Worm (Caenorhabditis elegans): ENCODE data around the gene sri-37.
"Not testable (repeated sequence)": the region's sequence is repeated elsewhere in the genome, so short reads cannot be mapped to it uniquely, and the experiment has no call there.

Gene sri-37

ce11 chrII:2639401-2640088, 10.2 kb downstream of the sri-37 start, which contains the start of gene F22E5.8:
Gene F22E5.8 (plus strand): TSS chrII:2640038.
- not testable (repeated sequence) for TF ChIP-seq Y116A8C.19 (tag; optimal IDR thresholded peaks at IDR 0.05; ENCODE audit: borderline replicate concordance); isw-1 (GFP tag; IDR thresholded peaks at IDR 0.05); pax-3 (tag; optimal IDR thresholded peaks at IDR 0.05)

- TF ChIP-seq nhr-77 (tag; optimal IDR thresholded peaks at IDR 0.05) (no peak), egl-27 (tag; optimal IDR thresholded peaks at IDR 0.05) (no peak), nhr-11 (tag; optimal IDR thresholded peaks at IDR 0.05) (no peak), aly-2 (tag; optimal IDR thresholded peaks at IDR 0.05) (no peak), efl-3 (GFP tag; optimal IDR thresholded peaks at IDR 0.05) (no peak), fkh-8 (tag; optimal IDR thresholded peaks at IDR 0.05) (no peak), mdl-1 (tag; optimal IDR thresholded peaks at IDR 0.05) (no peak), nhr-76 (tag; optimal IDR thresholded peaks at IDR 0.05) (no peak), ceh-63 (GFP tag; optimal IDR thresholded peaks at IDR 0.05) (no peak), mab-9 (GFP tag; IDR thresholded peaks at IDR 0.05) (no peak), pax-3 (tag; optimal IDR thresholded peaks at IDR 0.05) (no peak), fkh-4 (tag; optimal IDR thresholded peaks at IDR 0.05; ENCODE audit: borderline replicate concordance) (no peak), mep-1 (tag; optimal IDR thresholded peaks at IDR 0.05) (no peak), vab-15 (tag; optimal IDR thresholded peaks at IDR 0.05) (no peak), tlp-1 (tag; optimal IDR thresholded peaks at IDR 0.05) (no peak), lin-15B (tag; optimal IDR thresholded peaks at IDR 0.05) (no peak)
Measured at ce11 chrII:2640982-2641381, 11.6 kb downstream of the sri-37 start, which contains the start of gene F22E5.23. Gene F22E5.23 (plus strand): TSS chrII:2641282.

DNA sequence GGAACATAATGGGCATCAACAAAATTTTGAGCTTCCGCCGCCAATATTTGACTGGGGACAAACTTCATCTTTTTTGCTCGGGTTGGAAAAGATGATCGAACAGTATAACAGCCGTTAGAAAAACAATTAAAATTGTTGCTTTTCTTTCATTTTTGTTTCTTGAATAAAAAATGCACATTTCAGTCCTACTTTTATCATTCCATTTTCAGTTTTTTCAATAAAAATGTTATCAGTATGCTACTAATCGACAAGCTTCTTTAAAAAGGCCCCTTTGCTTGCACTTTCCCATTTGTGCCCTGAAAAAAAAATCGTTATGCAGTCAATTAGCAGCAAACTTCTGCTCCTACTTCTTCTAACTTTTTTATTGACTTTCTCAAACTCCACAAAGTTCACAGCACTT, 12.4 kb downstream of the sri-37 start, which contains the start of gene F22E5.7:
F22E5.7 (plus strand) TSS at position 301 of the 400 bp plus-strand sequence.
- TF ChIP-seq aha-1 (tag; optimal IDR thresholded peaks at IDR 0.05) (no peak), zip-4 (GFP tag; optimal IDR thresholded peaks at IDR 0.05) (no peak), isw-1 (GFP tag; IDR thresholded peaks at IDR 0.05) (no peak), pax-3 (tag; optimal IDR thresholded peaks at IDR 0.05) (no peak), dpl-1 (GFP tag; optimal IDR thresholded peaks at IDR 0.05) (no peak), ztf-4 (tag; optimal IDR thresholded peaks at IDR 0.05) (no peak), nhr-71 (tag; optimal IDR thresholded peaks at IDR 0.05) (no peak), nhr-12 (tag; optimal IDR thresholded peaks at IDR 0.05) (no peak), lin-13 (GFP tag; optimal IDR thresholded peaks at IDR 0.05) (no peak), vab-15 (tag; optimal IDR thresholded peaks at IDR 0.05) (no peak), jun-1 (tag; optimal IDR thresholded peaks at IDR 0.05) (no peak), egl-13 (tag; optimal IDR thresholded peaks at IDR 0.05) (no peak), tlp-1 (tag; optimal IDR thresholded peaks at IDR 0.05) (no peak), unc-130 (tag; optimal IDR thresholded peaks at IDR 0.05) (no peak), ceh-63 (GFP tag; optimal IDR thresholded peaks at IDR 0.05) (no peak), mep-1 (tag; optimal IDR thresholded peaks at IDR 0.05) (no peak), egl-27 (tag; optimal IDR thresholded peaks at IDR 0.05) (no peak), nhr-47 (tag; optimal IDR thresholded peaks at IDR 0.05) (no peak), nhr-76 (tag; optimal IDR thresholded peaks at IDR 0.05) (no peak)

DNA sequence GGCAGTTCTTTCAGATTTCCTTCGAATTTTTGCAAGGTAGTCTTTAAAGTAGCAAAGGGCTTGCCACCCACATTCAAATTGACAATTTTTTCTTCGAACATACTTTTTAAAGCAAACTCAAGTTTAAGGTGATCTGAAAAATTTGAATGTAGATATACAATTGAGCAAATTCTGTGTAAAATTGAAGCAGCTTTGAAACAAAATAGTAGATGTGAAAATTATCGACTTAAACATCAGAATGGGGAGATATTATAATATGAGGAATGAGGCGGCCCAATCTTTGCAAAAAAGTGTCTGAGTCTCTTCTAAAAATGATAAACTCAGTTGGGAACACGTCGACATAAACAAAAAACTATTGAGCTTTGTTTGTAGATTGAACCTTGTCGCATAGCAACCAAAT, 15.1 kb downstream of the sri-37 start, which contains the start of gene F22E5.11:
F22E5.11 (minus strand) TSS at position 101 of the 400 bp plus-strand sequence.
- TF ChIP-seq Y116A8C.19 (tag; optimal IDR thresholded peaks at IDR 0.05; ENCODE audit: borderline replicate concordance), result no peak
- no peak for TF ChIP-seq mep-1 (tag; optimal IDR thresholded peaks at IDR 0.05)

DNA sequence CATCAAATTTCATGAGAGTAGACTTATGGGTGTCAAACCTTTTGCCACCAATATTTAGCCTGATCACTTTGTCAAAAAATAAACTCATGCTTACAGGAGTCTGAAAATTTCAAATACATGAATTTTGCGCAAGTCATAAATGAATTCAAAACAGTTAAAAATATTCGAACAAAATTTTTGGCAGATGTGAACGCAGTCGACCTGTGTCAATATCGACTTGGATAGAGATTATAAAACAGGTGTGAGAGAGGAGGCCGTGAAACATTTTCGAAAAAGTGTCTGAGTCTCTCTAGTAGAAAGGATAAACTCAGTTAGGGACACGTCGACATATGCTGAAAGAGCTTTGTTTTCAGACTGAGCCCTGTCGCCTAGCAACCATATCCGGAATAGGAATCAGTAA, 17.4 kb downstream of the sri-37 start, which contains the start of gene F22E5.12:
F22E5.12 (minus strand) TSS at position 101 of the 400 bp plus-strand sequence.
- TF ChIP-seq xbp-1 (tag; optimal IDR thresholded peaks at IDR 0.05), result peak; percentile 2

DNA sequence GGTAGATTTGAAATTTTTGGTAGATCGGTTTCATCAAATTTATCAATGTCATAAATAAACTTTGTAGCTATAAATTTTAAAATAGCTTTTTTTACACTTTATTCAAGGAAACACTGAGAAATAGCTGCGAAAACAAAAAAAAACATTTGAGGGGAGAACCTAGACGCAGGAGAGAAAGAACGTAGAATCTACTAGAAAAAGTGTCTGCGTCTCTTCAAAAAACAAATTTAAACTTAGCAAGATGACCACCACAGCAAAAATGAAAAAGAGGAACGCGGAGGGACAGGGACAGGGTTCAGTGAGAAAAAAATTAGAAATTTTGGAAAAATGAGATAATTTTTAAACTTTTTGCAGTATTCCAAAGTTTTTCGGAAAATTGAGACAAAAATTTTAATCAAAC, 19.6 kb downstream of the sri-37 start:
- TF ChIP-seq xbp-1 (tag; optimal IDR thresholded peaks at IDR 0.05), result peak; percentile 21
- peak; percentile 52 for TF ChIP-seq fkh-8 (tag; optimal IDR thresholded peaks at IDR 0.05)
- peak; percentile 47 for TF ChIP-seq swsn-7 (tag; optimal IDR thresholded peaks at IDR 0.05)
- TF ChIP-seq unc-62 (GFP tag; optimal IDR thresholded peaks at IDR 0.05), result no peak
- TF ChIP-seq nhr-11 (tag; optimal IDR thresholded peaks at IDR 0.05), result no peak
- TF ChIP-seq C34B4.2 (tag; optimal IDR thresholded peaks at IDR 0.05), result no peak
- no peak for TF ChIP-seq nhr-90 (tag; optimal IDR thresholded peaks at IDR 0.05; ENCODE audit: poor library complexity)
- TF ChIP-seq sox-4 (tag; optimal IDR thresholded peaks at IDR 0.05), result no peak
- peak; percentile 61 for TF ChIP-seq nhr-71 (tag; optimal IDR thresholded peaks at IDR 0.05)
- TF ChIP-seq dsc-1 (tag; optimal IDR thresholded peaks at IDR 0.05), result no peak
- 0 out of 2 replicates have a peak, but pooled peaks have one; percentile 9 for TF ChIP-seq nhr-19 (GFP tag; conservative IDR thresholded peaks at IDR 0.05)
- no peak for TF ChIP-seq grh-1 (GFP tag; IDR thresholded peaks at IDR 0.05)
- TF ChIP-seq lsy-2 (tag; optimal IDR thresholded peaks at IDR 0.05), result peak; percentile 26 to 51
- TF ChIP-seq lin-13 (GFP tag; optimal IDR thresholded peaks at IDR 0.05), result peak; percentile 38
- no peak for TF ChIP-seq unc-130 (tag; optimal IDR thresholded peaks at IDR 0.05)
- TF ChIP-seq nhr-237 (tag; optimal IDR thresholded peaks at IDR 0.05), result no peak
